Worm (Caenorhabditis elegans): ENCODE measurements around the gene aakg-2.
"Not testable (repeated sequence)": the region's sequence is repeated elsewhere in the genome, so short reads cannot be mapped to it uniquely, and the experiment has no call there.

aakg-2 gene

DNA sequence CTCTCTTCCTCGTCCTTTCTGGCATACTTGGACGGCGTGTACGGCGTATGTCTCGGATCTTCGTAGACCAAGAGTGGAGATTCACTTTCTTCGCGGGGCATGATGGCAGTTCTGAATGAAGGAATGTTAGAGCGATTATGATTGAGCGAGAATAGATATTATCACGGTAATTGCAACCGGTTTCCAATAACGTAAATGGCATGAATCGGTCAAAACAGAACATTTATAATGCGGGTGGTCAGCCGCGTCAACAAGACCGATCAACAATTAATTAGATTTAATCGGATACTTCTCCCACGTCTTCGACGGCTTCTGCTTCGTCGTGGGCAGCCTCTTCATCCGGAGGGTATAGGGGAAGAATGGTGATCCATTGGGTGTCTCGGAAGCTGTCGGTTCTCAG, 34.1 kb downstream of the aakg-2 start, which contains the start of gene F41G4.13:
Gene F41G4.13 (minus strand): TSS at position 101 of the 400 bp plus-strand sequence.
- not testable (repeated sequence) for TF ChIP-seq ztf-23 (GFP tag; IDR thresholded peaks at IDR 0.05); tab-1 (GFP tag; IDR thresholded peaks at IDR 0.05); klf-2 (GFP tag; conservative IDR thresholded peaks at IDR 0.05)

- no peak for TF ChIP-seq ref-1 (GFP tag; conservative IDR thresholded peaks at IDR 0.05)
- TF ChIP-seq flt-1 (GFP tag; IDR thresholded peaks at IDR 0.05), result no peak
- no peak for TF ChIP-seq tab-1 (GFP tag; IDR thresholded peaks at IDR 0.05)
- no peak for TF ChIP-seq ztf-23 (GFP tag; IDR thresholded peaks at IDR 0.05)
- TF ChIP-seq klf-2 (GFP tag; conservative IDR thresholded peaks at IDR 0.05), result no peak
- no peak for TF ChIP-seq ztf-29 (GFP tag; IDR thresholded peaks at IDR 0.05)
- no peak for TF ChIP-seq med-1 (GFP tag; optimal IDR thresholded peaks at IDR 0.05; ENCODE audit: insufficient read depth)
- no peak for TF ChIP-seq cog-1 (tag; optimal IDR thresholded peaks at IDR 0.05)
- TF ChIP-seq T22C8.4 (GFP tag; IDR thresholded peaks at IDR 0.05), result no peak
Observed at ce11 chrX:16826500-16826899, 42.3 kb downstream of the aakg-2 start.

DNA sequence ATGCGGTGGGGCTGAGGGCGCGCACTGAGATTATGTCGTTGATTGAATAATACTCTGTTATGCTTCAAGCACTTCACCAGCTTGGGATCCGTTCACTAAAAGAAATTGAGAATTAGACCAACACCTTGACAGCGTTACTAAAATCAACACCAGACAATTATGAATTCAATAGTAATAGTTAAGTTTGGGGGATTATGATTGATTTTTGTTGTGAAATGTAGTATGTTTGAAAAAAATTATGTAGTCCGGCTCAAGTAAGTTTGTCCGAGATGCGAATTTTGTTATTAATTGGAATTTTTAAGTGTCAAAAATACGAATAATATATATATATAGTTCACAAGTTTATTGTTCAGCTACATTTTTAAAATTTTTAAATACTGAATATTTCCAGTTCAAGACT, 43.5 kb downstream of the aakg-2 start, which contains the start of gene sto-5:
Gene sto-5 (minus strand): TSS at position 101 of the 400 bp plus-strand sequence.
- TF ChIP-seq tab-1 (GFP tag; IDR thresholded peaks at IDR 0.05) (no peak), klf-2 (GFP tag; conservative IDR thresholded peaks at IDR 0.05) (no peak), ztf-29 (GFP tag; IDR thresholded peaks at IDR 0.05) (no peak), flt-1 (GFP tag; IDR thresholded peaks at IDR 0.05) (no peak), T22C8.4 (GFP tag; IDR thresholded peaks at IDR 0.05) (no peak), cog-1 (tag; optimal IDR thresholded peaks at IDR 0.05) (no peak), med-1 (GFP tag; optimal IDR thresholded peaks at IDR 0.05; ENCODE audit: insufficient read depth) (no peak), ref-1 (GFP tag; conservative IDR thresholded peaks at IDR 0.05) (no peak), ztf-23 (GFP tag; IDR thresholded peaks at IDR 0.05) (no peak)

DNA sequence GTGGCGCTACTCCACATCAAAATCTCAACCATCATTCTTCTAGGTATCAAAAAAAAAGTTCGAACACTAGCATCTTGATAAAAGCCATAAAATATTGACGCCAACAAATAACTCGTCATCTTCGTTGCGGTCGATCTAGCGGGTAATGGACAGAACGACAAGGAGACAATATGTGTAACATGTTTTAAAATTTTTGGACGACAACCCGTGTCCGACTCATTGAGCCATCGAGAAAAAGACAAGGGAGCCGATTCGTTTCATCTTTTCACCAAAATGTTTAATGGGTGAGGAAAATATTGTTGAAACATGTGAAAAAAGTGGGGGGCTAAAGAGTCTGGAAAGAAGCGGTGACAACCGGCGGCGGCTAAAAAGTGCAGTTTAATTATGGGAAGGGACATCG, 47.3 kb downstream of the aakg-2 start:
- TF ChIP-seq med-1 (GFP tag; optimal IDR thresholded peaks at IDR 0.05; ENCODE audit: insufficient read depth) (no peak), T22C8.4 (GFP tag; IDR thresholded peaks at IDR 0.05) (no peak), ref-1 (GFP tag; conservative IDR thresholded peaks at IDR 0.05) (no peak), cog-1 (tag; optimal IDR thresholded peaks at IDR 0.05) (no peak), tab-1 (GFP tag; IDR thresholded peaks at IDR 0.05) (no peak), ztf-23 (GFP tag; IDR thresholded peaks at IDR 0.05) (no peak), ztf-29 (GFP tag; IDR thresholded peaks at IDR 0.05) (no peak), flt-1 (GFP tag; IDR thresholded peaks at IDR 0.05) (no peak), klf-2 (GFP tag; conservative IDR thresholded peaks at IDR 0.05) (no peak)

DNA sequence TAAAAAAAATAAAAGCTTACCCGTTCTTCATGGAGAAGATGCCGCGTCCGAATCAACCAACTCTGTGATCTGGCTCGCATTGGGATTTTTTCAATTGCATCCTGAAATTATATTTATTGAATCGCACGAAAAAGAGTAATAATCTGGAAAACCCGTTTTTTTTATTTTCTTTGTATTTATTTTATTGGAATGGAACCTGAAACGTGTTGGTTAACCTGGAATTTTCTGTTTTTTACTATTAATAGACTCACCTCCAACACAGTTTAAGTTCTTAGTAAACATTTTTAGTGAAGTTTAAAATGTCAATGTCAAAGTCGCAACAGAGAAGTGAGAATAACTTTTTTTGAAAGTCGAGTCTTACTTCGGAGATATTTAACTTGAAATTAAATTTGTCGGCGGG, 50.6 kb downstream of the aakg-2 start:
- TF ChIP-seq ztf-23 (GFP tag; IDR thresholded peaks at IDR 0.05) (no peak), cog-1 (tag; optimal IDR thresholded peaks at IDR 0.05) (no peak), ref-1 (GFP tag; conservative IDR thresholded peaks at IDR 0.05) (no peak), ztf-29 (GFP tag; IDR thresholded peaks at IDR 0.05) (no peak), flt-1 (GFP tag; IDR thresholded peaks at IDR 0.05) (no peak), med-1 (GFP tag; optimal IDR thresholded peaks at IDR 0.05; ENCODE audit: insufficient read depth) (no peak), klf-2 (GFP tag; conservative IDR thresholded peaks at IDR 0.05) (no peak), tab-1 (GFP tag; IDR thresholded peaks at IDR 0.05) (no peak)

DNA sequence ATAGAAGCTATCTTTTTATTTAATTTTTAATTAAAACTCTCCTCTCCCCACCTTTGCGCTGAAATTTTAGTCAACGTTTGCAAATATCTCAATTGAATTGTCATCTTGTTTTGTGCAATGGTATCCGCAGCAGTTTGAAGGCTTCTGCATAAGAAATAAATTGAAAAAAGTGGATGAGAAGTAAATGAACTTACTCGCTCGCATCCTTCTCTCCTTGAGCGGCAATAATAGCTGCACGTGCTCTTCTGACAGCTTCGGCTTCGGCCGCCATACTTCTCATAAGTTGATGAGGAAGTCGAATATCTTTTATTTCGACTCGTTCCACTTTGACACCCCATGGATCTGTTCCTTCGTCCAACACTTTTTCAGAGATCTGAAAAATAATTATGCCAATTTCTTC, 52.0 kb downstream of the aakg-2 start:
- TF ChIP-seq T22C8.4 (GFP tag; IDR thresholded peaks at IDR 0.05) (no peak), ztf-23 (GFP tag; IDR thresholded peaks at IDR 0.05) (no peak), flt-1 (GFP tag; IDR thresholded peaks at IDR 0.05) (no peak), ztf-29 (GFP tag; IDR thresholded peaks at IDR 0.05) (no peak), klf-2 (GFP tag; conservative IDR thresholded peaks at IDR 0.05) (no peak), tab-1 (GFP tag; IDR thresholded peaks at IDR 0.05) (no peak), cog-1 (tag; optimal IDR thresholded peaks at IDR 0.05) (no peak), ref-1 (GFP tag; conservative IDR thresholded peaks at IDR 0.05) (no peak), med-1 (GFP tag; optimal IDR thresholded peaks at IDR 0.05; ENCODE audit: insufficient read depth) (no peak)
